Worm (Caenorhabditis elegans) whole organism, young adult: ENCODE results near the gene Y57G11C.20.

Experiments used
- B0019.2 ChIP-seq: fragments of 200-800 bp; sonication (Bioruptor generic); conservative IDR thresholded peaks from 2 replicates; pipeline ENCODE4 v1.3.6; 2022; ENCODE audit warnings: missing genetic modification reagents, missing genetic modification characterization, missing compliant biosample characterization
- B0336.3 ChIP-seq: fragments of 200-800 bp; sonication (Bioruptor generic); IDR thresholded peaks from 2 replicates; pipeline ENCODE4 v1.3.6; 2022; ENCODE audit warnings: missing genetic modification characterization, missing compliant biosample characterization
- D2030.7 ChIP-seq: fragments of 200-800 bp; sonication (Bioruptor generic); IDR thresholded peaks from 2 replicates; pipeline ENCODE4 v1.3.6; 2022; ENCODE audit warnings: missing genetic modification reagents, missing genetic modification characterization, missing compliant biosample characterization
- F33H1.4 ChIP-seq: fragments of 200-800 bp; sonication (Bioruptor generic); IDR thresholded peaks from 2 replicates; pipeline ENCODE4 v1.3.6; 2022; ENCODE audit warnings: missing genetic modification reagents, missing genetic modification characterization, missing compliant biosample characterization
- F37B4.10 ChIP-seq: fragments of 200-800 bp; sonication (Bioruptor generic); IDR thresholded peaks from 2 replicates; pipeline ENCODE4 v1.3.6; 2022; ENCODE audit warnings: missing genetic modification characterization, missing compliant biosample characterization
- F49E8.2 ChIP-seq: sonication (generic microtip); optimal IDR thresholded peaks from 3 replicates; lab custom pipeline; 2017; ENCODE audit warnings: missing genetic modification characterization, mild to moderate bottlenecking, missing compliant biosample characterization, antibody characterized with exemption, moderate library complexity; ENCODE audit not compliant: insufficient read depth
- K11D2.4 ChIP-seq: fragments of 200-800 bp; sonication (Bioruptor generic); IDR thresholded peaks from 2 replicates; pipeline ENCODE4 v1.3.6; 2022; ENCODE audit warnings: missing genetic modification reagents, missing genetic modification characterization, missing compliant biosample characterization
- Y53F4B.3 ChIP-seq: fragments of 200-800 bp; sonication (Bioruptor generic); IDR thresholded peaks from 2 replicates; pipeline ENCODE4 v1.3.6; 2022; ENCODE audit warnings: missing genetic modification reagents, missing genetic modification characterization, missing compliant biosample characterization
- Y53G8AR.9 ChIP-seq: fragments of 200-800 bp; sonication (Bioruptor generic); conservative IDR thresholded peaks from 2 replicates; pipeline ENCODE4 v1.3.6; 2022; ENCODE audit warnings: missing genetic modification reagents, missing genetic modification characterization, missing compliant biosample characterization
- Y67H2A.10 ChIP-seq: fragments of 200-800 bp; sonication (Bioruptor generic); conservative IDR thresholded peaks from 2 replicates; pipeline ENCODE4 v1.3.6; 2022; ENCODE audit warnings: missing genetic modification reagents, missing genetic modification characterization, missing compliant biosample characterization
- atf-7 ChIP-seq: sonication (generic microtip); optimal IDR thresholded peaks from 2 replicates; lab custom pipeline; 2017; ENCODE audit warnings: mild to moderate bottlenecking, missing genetic modification characterization, missing compliant biosample characterization
- attf-5 ChIP-seq: fragments of 200-800 bp; sonication (Bioruptor generic); optimal IDR thresholded peaks from 2 replicates; lab custom pipeline; 2018; ENCODE audit warnings: mild to moderate bottlenecking, missing genetic modification characterization, missing compliant biosample characterization
- bed-2 ChIP-seq: fragments of 200-800 bp; sonication (Bioruptor generic); IDR thresholded peaks from 2 replicates; pipeline ENCODE4 v1.3.6; 2022; ENCODE audit warnings: missing genetic modification reagents, missing genetic modification characterization, missing compliant biosample characterization
- cebp-1 ChIP-seq, 2 experiments: fragments of 200-800 bp in 1 of 2; sonication (Bioruptor generic) in 1 of 2; sonication (generic microtip) in 1 of 2; IDR thresholded peaks in 1 of 2; optimal IDR thresholded peaks in 1 of 2; 2 replicates each; pipeline versions ENCODE4 v1.3.6 to Lab custom; 2017 to 2022; ENCODE audit warnings: missing compliant biosample characterization in 2 of 2, missing genetic modification characterization in 2 of 2, mild to moderate bottlenecking in 1 of 2, missing genetic modification reagents in 1 of 2, moderate library complexity in 1 of 2
- ceh-27 ChIP-seq: fragments of 200-800 bp; sonication (Bioruptor generic); optimal IDR thresholded peaks from 2 replicates; lab custom pipeline; 2018; ENCODE audit warnings: mild to moderate bottlenecking, missing genetic modification characterization, moderate library complexity, missing compliant biosample characterization
- chd-7 ChIP-seq: sonication (generic microtip); optimal IDR thresholded peaks from 2 replicates; lab custom pipeline; 2016; ENCODE audit warnings: mild to moderate bottlenecking, missing genetic modification characterization, moderate library complexity, missing compliant biosample characterization
- die-1 ChIP-seq: sonication (generic microtip); optimal IDR thresholded peaks from 2 replicates; lab custom pipeline; 2016; ENCODE audit warnings: missing genotype, mild to moderate bottlenecking, missing genetic modification characterization, missing compliant biosample characterization
- dpff-1 ChIP-seq: sonication (generic microtip); optimal IDR thresholded peaks from 2 replicates; lab custom pipeline; 2017; ENCODE audit warnings: mild to moderate bottlenecking, missing genetic modification characterization, missing compliant biosample characterization
- dpl-1 ChIP-seq: fragments of 150-350 bp; optimal IDR thresholded peaks from 2 replicates; lab custom pipeline; 2014; ENCODE audit warnings: missing biosample characterization, missing genetic modification reagents, missing genetic modification characterization
- egl-18 ChIP-seq: fragments of 200-800 bp; sonication (Bioruptor generic); IDR thresholded peaks from 2 replicates; pipeline ENCODE4 v1.3.6; 2022; ENCODE audit warnings: missing genetic modification reagents, missing genetic modification characterization, missing compliant biosample characterization
- egl-44 ChIP-seq: fragments of 200-800 bp; sonication (Bioruptor generic); IDR thresholded peaks from 2 replicates; pipeline ENCODE4 v1.3.6; 2022; ENCODE audit warnings: missing genetic modification reagents, missing genetic modification characterization, missing compliant biosample characterization
- gei-17 ChIP-seq: fragments of 200-800 bp; sonication (Bioruptor generic); optimal IDR thresholded peaks from 2 replicates; lab custom pipeline; 2018; ENCODE audit warnings: mild to moderate bottlenecking, missing genetic modification characterization, missing compliant biosample characterization
- hrde-1 ChIP-seq: sonication (generic microtip); optimal IDR thresholded peaks from 2 replicates; lab custom pipeline; 2016; ENCODE audit warnings: missing genetic modification characterization, mild to moderate bottlenecking, missing compliant biosample characterization, moderate library complexity, missing genotype, missing genetic modification reagents, borderline replicate concordance
- hsf-1 ChIP-seq: fragments of 200-800 bp; sonication (Bioruptor generic); IDR thresholded peaks from 2 replicates; pipeline ENCODE4 v1.3.6; 2022; ENCODE audit warnings: missing genetic modification reagents, missing genetic modification characterization, missing compliant biosample characterization
- let-607 ChIP-seq, 2 experiments: fragments of 200-800 bp in 1 of 2; sonication (Bioruptor generic) in 1 of 2; sonication (generic microtip) in 1 of 2; optimal IDR thresholded peaks; 2 replicates each; lab custom pipeline; 2016 to 2018; ENCODE audit warnings: mild to moderate bottlenecking in 2 of 2, missing compliant biosample characterization in 2 of 2, missing genetic modification characterization in 2 of 2, moderate library complexity in 2 of 2, missing genotype in 1 of 2
- lin-40 ChIP-seq: sonication (generic microtip); optimal IDR thresholded peaks from 2 replicates; lab custom pipeline; 2016; ENCODE audit warnings: missing genetic modification characterization, mild to moderate bottlenecking, missing compliant biosample characterization, missing genotype, missing genetic modification reagents
- lsl-1 ChIP-seq: fragments of 200-800 bp; sonication (Bioruptor generic); optimal IDR thresholded peaks from 2 replicates; lab custom pipeline; 2018; ENCODE audit warnings: mild to moderate bottlenecking, missing genetic modification characterization, moderate library complexity, missing compliant biosample characterization
- lsy-27 ChIP-seq: sonication (generic microtip); optimal IDR thresholded peaks from 2 replicates; lab custom pipeline; 2017; ENCODE audit warnings: missing genetic modification characterization, mild to moderate bottlenecking, missing compliant biosample characterization, antibody characterized with exemption, missing genotype, borderline replicate concordance; ENCODE audit not compliant: insufficient read depth
- mel-28 ChIP-seq: sonication (generic microtip); optimal IDR thresholded peaks from 2 replicates; lab custom pipeline; 2016; ENCODE audit warnings: borderline replicate concordance, mild to moderate bottlenecking, missing genetic modification characterization, missing compliant biosample characterization
- mxl-1 ChIP-seq: sonication (generic microtip); optimal IDR thresholded peaks from 2 replicates; lab custom pipeline; 2016; ENCODE audit warnings: missing genetic modification characterization, missing compliant biosample characterization
- nfya-1 ChIP-seq: sonication (generic microtip); optimal IDR thresholded peaks from 2 replicates; lab custom pipeline; 2017; ENCODE audit warnings: antibody characterized with exemption, missing compliant biosample characterization, missing genetic modification characterization, borderline replicate concordance; ENCODE audit not compliant: insufficient read depth
- nfyb-1 ChIP-seq: fragments of 200-800 bp; sonication (Bioruptor generic); IDR thresholded peaks from 2 replicates; pipeline ENCODE4 v1.3.6; 2022; ENCODE audit warnings: missing genetic modification reagents, missing genetic modification characterization, missing compliant biosample characterization
- nhr-120 ChIP-seq: fragments of 200-800 bp; sonication (Bioruptor generic); IDR thresholded peaks from 2 replicates; pipeline ENCODE4 v1.3.6; 2022; ENCODE audit warnings: missing genetic modification characterization, missing compliant biosample characterization
- nhr-179 ChIP-seq: sonication (generic microtip); optimal IDR thresholded peaks from 2 replicates; lab custom pipeline; 2016; ENCODE audit warnings: mild to moderate bottlenecking, missing genetic modification characterization, missing compliant biosample characterization
- nhr-80 ChIP-seq: sonication (generic microtip); optimal IDR thresholded peaks from 2 replicates; lab custom pipeline; 2016; ENCODE audit warnings: missing genetic modification characterization, missing compliant biosample characterization
- nhr-90 ChIP-seq: sonication (generic microtip); optimal IDR thresholded peaks from 2 replicates; lab custom pipeline; 2016; ENCODE audit warnings: missing genotype, mild to moderate bottlenecking, missing genetic modification characterization, missing compliant biosample characterization
- pbrm-1 ChIP-seq: fragments of 200-800 bp; sonication (Bioruptor generic); IDR thresholded peaks from 2 replicates; pipeline ENCODE4 v1.3.6; 2022; ENCODE audit warnings: missing genetic modification reagents, missing genetic modification characterization, missing compliant biosample characterization
- rpc-1 ChIP-seq, 2 experiments: fragments of 150-350 bp in 1 of 2; sonication (generic microtip) in 1 of 2; optimal IDR thresholded peaks; 2 replicates each; lab custom pipeline; 2014 to 2018; ENCODE audit warnings: missing biosample characterization in 1 of 2, missing genetic modification characterization in 1 of 2, missing genetic modification reagents in 1 of 2, missing genotype in 1 of 2
- sdz-38 ChIP-seq: sonication (generic microtip); optimal IDR thresholded peaks from 2 replicates; lab custom pipeline; 2016; ENCODE audit warnings: missing genotype, missing genetic modification characterization, missing compliant biosample characterization
- sea-2 ChIP-seq: fragments of 200-800 bp; sonication (Bioruptor generic); IDR thresholded peaks from 2 replicates; pipeline ENCODE4 v1.3.6; 2022; ENCODE audit warnings: missing genetic modification characterization, missing compliant biosample characterization
- snpc-1.3 ChIP-seq: sonication (generic microtip); optimal IDR thresholded peaks from 2 replicates; lab custom pipeline; 2017; ENCODE audit warnings: missing genetic modification characterization, mild to moderate bottlenecking, missing compliant biosample characterization, antibody characterized with exemption, moderate library complexity, missing genotype, missing genetic modification reagents; ENCODE audit not compliant: insufficient read depth
- snpc-4 ChIP-seq, 5 experiments: fragments of 150-350 bp in 1 of 5; sonication (generic microtip) in 4 of 5; optimal IDR thresholded peaks; 2 replicates each; lab custom pipeline; 2014 to 2018; ENCODE audit warnings: missing genetic modification characterization in 5 of 5, missing biosample characterization in 3 of 5, antibody characterized with exemption in 2 of 5, mild to moderate bottlenecking in 2 of 5, missing compliant biosample characterization in 2 of 5, missing genotype in 2 of 5, moderate library complexity in 2 of 5, missing genetic modification reagents in 1 of 5
- sptf-2 ChIP-seq: fragments of 200-800 bp; sonication (Bioruptor generic); optimal IDR thresholded peaks from 2 replicates; lab custom pipeline; 2018; ENCODE audit warnings: mild to moderate bottlenecking, missing genetic modification characterization, missing compliant biosample characterization
- tbp1 ChIP-seq: fragments of 200-800 bp; sonication (Bioruptor generic); optimal IDR thresholded peaks from 2 replicates; lab custom pipeline; 2018; ENCODE audit warnings: mild to moderate bottlenecking, missing genetic modification characterization, missing compliant biosample characterization
- ztf-22 ChIP-seq: fragments of 200-800 bp; sonication (Bioruptor generic); optimal IDR thresholded peaks from 2 replicates; lab custom pipeline; 2018; ENCODE audit warnings: mild to moderate bottlenecking, missing genetic modification characterization, moderate library complexity, missing compliant biosample characterization

The Y57G11C.20 gene

ce11 chrIV:14874926-14875570 lies 31.9 kb downstream of the Y57G11C.20 start:
- TF ChIP-seq egl-18 (no peak), cebp-1 (GFP tag; IDR thresholded peaks at IDR 0.05; lab: Robert Waterston, UW) (no peak), cebp-1 (tag; optimal IDR thresholded peaks at IDR 0.05; lab: Kevin White, UChicago) (peak; percentile 54), gei-17 (no peak), mxl-1 (peak; percentile 1), die-1 (tag; lab: Kevin White, UChicago) (peak; percentile 47), egl-44 (GFP tag; lab: Robert Waterston, UW) (no peak), Y53G8AR.9 (GFP tag; lab: Robert Waterston, UW) (no peak), D2030.7 (no peak), snpc-4 (GFP tag; optimal IDR thresholded peaks at IDR 0.05; lab: Kevin White, UChicago) (peak; percentile 93), snpc-4 (tag; optimal IDR thresholded peaks at IDR 0.05; lab: Kevin White, UChicago) (peak; percentile 23 to 98 (median 96)), let-607 (tag; optimal IDR thresholded peaks at IDR 0.05; lab: Kevin White, UChicago) (peak in 1 of 2 experiments; percentile 4), tbp1 (GFP tag; lab: Kevin White, UChicago) (peak; percentile 89), attf-5 (peak; percentile 23), nhr-90 (tag; lab: Kevin White, UChicago) (peak; percentile 9), ztf-22 (GFP tag; lab: Kevin White, UChicago) (no peak), F33H1.4 (GFP tag; lab: Robert Waterston, UW) (no peak), lsl-1 (GFP tag; lab: Kevin White, UChicago) (no peak), nhr-179 (tag; lab: Kevin White, UChicago) (no peak), F37B4.10 (GFP tag; lab: Robert Waterston, UW) (no peak), sea-2 (GFP tag; lab: Robert Waterston, UW) (no peak), bed-2 (GFP tag; lab: Robert Waterston, UW) (no peak), lin-40 (tag; lab: Kevin White, UChicago) (peak; percentile 31), nhr-80 (peak; percentile 88), hrde-1 (no peak), dpff-1 (tag; lab: Kevin White, UChicago) (no peak), B0336.3 (GFP tag; lab: Robert Waterston, UW) (peak; percentile 31; the same call in 1 of the 2 replicates), nhr-120 (no peak), Y53F4B.3 (GFP tag; lab: Robert Waterston, UW) (no peak), hsf-1 (GFP tag; lab: Robert Waterston, UW) (no peak), F49E8.2 (tag; lab: Kevin White, UChicago) (peak; percentile 7), snpc-1.3 (tag; lab: Kevin White, UChicago) (peak; percentile 88), sptf-2 (GFP tag; lab: Kevin White, UChicago) (no peak), nfyb-1 (GFP tag; lab: Robert Waterston, UW) (0 out of 2 replicates have a peak, but pooled peaks have one; percentile 44), pbrm-1 (0 out of 2 replicates have a peak, but pooled peaks have one; percentile 23), atf-7 (tag; lab: Kevin White, UChicago) (peak; percentile 22), nfya-1 (tag; lab: Kevin White, UChicago) (no peak), lsy-27 (tag; lab: Kevin White, UChicago) (no peak), K11D2.4 (GFP tag; lab: Robert Waterston, UW) (no peak), B0019.2 (GFP tag; lab: Robert Waterston, UW) (no peak), ceh-27 (GFP tag; lab: Kevin White, UChicago) (no peak), sdz-38 (tag; lab: Kevin White, UChicago) (no peak), rpc-1 (optimal IDR thresholded peaks at IDR 0.05; lab: Kevin White, UChicago) (peak; percentile 58), rpc-1 (tag; optimal IDR thresholded peaks at IDR 0.05; lab: Kevin White, UChicago) (peak; percentile 81), Y67H2A.10 (GFP tag; lab: Robert Waterston, UW) (no peak), mel-28 (tag; lab: Kevin White, UChicago) (no peak), dpl-1 (GFP tag; lab: Kevin White, UChicago) (no peak), chd-7 (no peak)
